Worm (Caenorhabditis elegans): ENCODE results near the gene F45E1.4.

- TF ChIP-seq sox-4 (tag; optimal IDR thresholded peaks at IDR 0.05), result no peak
- TF ChIP-seq ahr-1 (tag; optimal IDR thresholded peaks at IDR 0.05), result no peak
- no peak for TF ChIP-seq pqm-1 (tag; optimal IDR thresholded peaks at IDR 0.05)
- TF ChIP-seq ama-1 (optimal IDR thresholded peaks at IDR 0.05), result no peak
- TF ChIP-seq nhr-11 (tag; optimal IDR thresholded peaks at IDR 0.05), result no peak
- no peak for TF ChIP-seq syd-9 (tag; optimal IDR thresholded peaks at IDR 0.05)
- no peak for TF ChIP-seq tbx-7 (tag; optimal IDR thresholded peaks at IDR 0.05)
These were observed 21.8 kb upstream of the F45E1.4 start for ce11 chrX:7964022-7964421.

All from whole organism, late embryonic.